Fruit fly (Drosophila melanogaster) whole organism, embryonic: ENCODE results near the gene Paf-AHalpha.
A peak's percentile ranks its signal among the peaks of the same experiment; 100 is the strongest.

Source experiments
- Ada2b ChIP-seq: fragments of 200-800 bp; sonication (Bioruptor generic); IDR thresholded peaks from 2 replicates; pipeline ENCODE4 v1.3.6; 2022; ENCODE audit warnings: missing biosample characterization, missing genetic modification characterization
- Adf1 ChIP-seq: fragments of 200-800 bp; sonication (Bioruptor generic); IDR thresholded peaks from 2 replicates; pipeline ENCODE4 v1.3.6; 2022; ENCODE audit warnings: missing biosample characterization, missing genetic modification characterization
- CG10431 ChIP-seq: fragments of 200-800 bp; sonication (Bioruptor generic); optimal IDR thresholded peaks from 3 replicates; lab custom pipeline; 2018; ENCODE audit warnings: missing biosample characterization, mild to moderate bottlenecking, missing genetic modification characterization
- CG11560 ChIP-seq: fragments of 200-800 bp; sonication (Bioruptor generic); IDR thresholded peaks from 3 replicates; pipeline ENCODE4 v1.3.6; 2022; ENCODE audit warnings: missing biosample characterization, missing genetic modification characterization
- CG12744 ChIP-seq: fragments of 200-800 bp; sonication (Bioruptor generic); optimal IDR thresholded peaks from 2 replicates; lab custom pipeline; 2016; ENCODE audit warnings: missing biosample characterization, missing genetic modification characterization
- CG13287 ChIP-seq: fragments of 200-800 bp; sonication (Bioruptor generic); IDR thresholded peaks from 2 replicates; pipeline ENCODE4 v1.3.6; 2022; ENCODE audit warnings: missing biosample characterization, missing genetic modification characterization; ENCODE audit not compliant: partially characterized antibody
- CG14050 ChIP-seq: fragments of 200-800 bp; sonication (Bioruptor generic); IDR thresholded peaks from 3 replicates; pipeline ENCODE4 v1.3.6; 2022; ENCODE audit warnings: missing biosample characterization, missing genetic modification characterization
- CG2202 ChIP-seq: fragments of 200-800 bp; sonication (Bioruptor generic); optimal IDR thresholded peaks from 2 replicates; lab custom pipeline; 2018; ENCODE audit warnings: missing biosample characterization, mild to moderate bottlenecking, missing genetic modification characterization
- CG3163 ChIP-seq: fragments of 200-800 bp; sonication (Bioruptor generic); optimal IDR thresholded peaks from 3 replicates; lab custom pipeline; 2016; ENCODE audit warnings: missing biosample characterization, missing genetic modification characterization
- CG32772 ChIP-seq: fragments of 200-800 bp; sonication (Bioruptor generic); IDR thresholded peaks from 2 replicates; pipeline ENCODE4 v1.3.6; 2022; ENCODE audit warnings: missing biosample characterization, missing genetic modification characterization
- CG33213 ChIP-seq: fragments of 200-800 bp; sonication (Bioruptor generic); optimal IDR thresholded peaks from 3 replicates; lab custom pipeline; 2016; ENCODE audit warnings: missing biosample characterization, missing genetic modification characterization
- CG34376 ChIP-seq: fragments of 200-800 bp; sonication (Bioruptor generic); optimal IDR thresholded peaks from 2 replicates; lab custom pipeline; 2018; ENCODE audit warnings: missing biosample characterization, mild to moderate bottlenecking, missing genetic modification characterization
- CG4854 ChIP-seq: fragments of 200-800 bp; sonication (Bioruptor generic); optimal IDR thresholded peaks from 2 replicates; lab custom pipeline; 2016; ENCODE audit warnings: missing biosample characterization, missing genetic modification characterization, inconsistent platforms
- CG7372 ChIP-seq: fragments of 200-800 bp; sonication (Bioruptor generic); IDR thresholded peaks from 2 replicates; pipeline ENCODE4 v1.3.6; 2022; ENCODE audit warnings: missing biosample characterization, missing genetic modification characterization
- CG7963 ChIP-seq: fragments of 200-800 bp; sonication (Bioruptor generic); IDR thresholded peaks from 3 replicates; pipeline ENCODE4 v1.3.6; 2022; ENCODE audit warnings: missing biosample characterization, missing genetic modification characterization; ENCODE audit not compliant: partially characterized antibody
- CG8765 ChIP-seq: fragments of 200-800 bp; sonication (Bioruptor generic); IDR thresholded peaks from 2 replicates; pipeline ENCODE4 v1.3.6; 2022; ENCODE audit warnings: missing biosample characterization, missing genetic modification characterization
- CG8924 ChIP-seq: fragments of 200-800 bp; optimal IDR thresholded peaks from 3 replicates; lab custom pipeline; 2019; ENCODE audit warnings: missing biosample characterization, mild to moderate bottlenecking, missing genetic modification characterization, moderate library complexity
- CG9932 ChIP-seq: fragments of 200-800 bp; sonication (Bioruptor generic); IDR thresholded peaks from 2 replicates; pipeline ENCODE4 v1.3.6; 2022; ENCODE audit warnings: missing biosample characterization, missing genetic modification characterization
- Dfd ChIP-seq, 2 experiments: fragments of >200 bp; optimal IDR thresholded peaks; 2 replicates each; lab custom pipeline; 2017; ENCODE audit warnings: missing biosample characterization in 2 of 2, missing genetic modification characterization in 2 of 2
- HLHmδ ChIP-seq: fragments of 200-800 bp; sonication (Bioruptor generic); optimal IDR thresholded peaks from 2 replicates; lab custom pipeline; 2018; ENCODE audit warnings: missing biosample characterization, mild to moderate bottlenecking, missing genetic modification characterization, moderate library complexity
- Jarid2 ChIP-seq: fragments of 200-800 bp; sonication (Bioruptor generic); optimal IDR thresholded peaks from 3 replicates; lab custom pipeline; 2017; ENCODE audit warnings: mild to moderate bottlenecking, missing biosample characterization, missing genetic modification reagents, missing genetic modification characterization
- Med ChIP-seq: fragments of 200-800 bp; sonication (Bioruptor generic); peaks from one replicate; lab custom pipeline; 2016; ENCODE audit warnings: missing biosample characterization, missing genetic modification characterization, mild to moderate bottlenecking, inconsistent platforms, moderate library complexity
- Nf-YB ChIP-seq: fragments of 200-800 bp; sonication (Bioruptor generic); optimal IDR thresholded peaks from 3 replicates; lab custom pipeline; 2019; ENCODE audit warnings: missing biosample characterization, mild to moderate bottlenecking, missing genetic modification characterization, moderate library complexity
- Pdp1 ChIP-seq, 2 experiments: fragments of 200-800 bp; sonication (Bioruptor generic); optimal IDR thresholded peaks; 3 replicates each; lab custom pipeline; 2016; ENCODE audit warnings: missing biosample characterization in 2 of 2, missing genetic modification characterization in 2 of 2, mild to moderate bottlenecking in 1 of 2, moderate library complexity in 1 of 2
- ato ChIP-seq: fragments of 200-800 bp; sonication (Bioruptor generic); IDR thresholded peaks from 2 replicates; pipeline ENCODE4 v1.3.6; 2022; ENCODE audit warnings: missing biosample characterization, missing genetic modification characterization; ENCODE audit not compliant: partially characterized antibody
- bbx ChIP-seq: fragments of 200-800 bp; sonication (Bioruptor generic); IDR thresholded peaks from 2 replicates; pipeline ENCODE4 v1.3.6; 2022; ENCODE audit warnings: missing biosample characterization, missing genetic modification characterization; ENCODE audit not compliant: partially characterized antibody
- bigmax ChIP-seq: fragments of 200-800 bp; sonication (Bioruptor generic); optimal IDR thresholded peaks from 2 replicates; lab custom pipeline; 2018; ENCODE audit warnings: missing biosample characterization, mild to moderate bottlenecking, missing genetic modification characterization
- chinmo ChIP-seq: fragments of 200-800 bp; sonication (Bioruptor generic); IDR thresholded peaks from 4 replicates; pipeline ENCODE4 v1.3.6; 2022; ENCODE audit warnings: missing biosample characterization, missing genetic modification characterization; ENCODE audit not compliant: partially characterized antibody
- corto ChIP-seq: fragments of 200-800 bp; sonication (Bioruptor generic); optimal IDR thresholded peaks from 2 replicates; lab custom pipeline; 2016; ENCODE audit warnings: missing biosample characterization, mild to moderate bottlenecking, missing genetic modification characterization, moderate library complexity
- ewg ChIP-seq: fragments of 200-800 bp; sonication (Bioruptor generic); optimal IDR thresholded peaks from 3 replicates; lab custom pipeline; 2017; ENCODE audit warnings: mild to moderate bottlenecking, missing biosample characterization, missing genetic modification reagents, missing genetic modification characterization
- gcm ChIP-seq: fragments of 200-800 bp; sonication (Bioruptor generic); optimal IDR thresholded peaks from 2 replicates; lab custom pipeline; 2019; ENCODE audit warnings: missing biosample characterization, mild to moderate bottlenecking, missing genetic modification characterization, moderate library complexity
- insv ChIP-seq, 2 experiments: fragments of 200-800 bp; sonication (Bioruptor generic); optimal IDR thresholded peaks; 3 replicates each; lab custom pipeline; 2016 to 2018; ENCODE audit warnings: missing biosample characterization in 2 of 2, missing genetic modification characterization in 2 of 2
- kay ChIP-seq: fragments of 200-800 bp; sonication (Bioruptor generic); optimal IDR thresholded peaks from 2 replicates; lab custom pipeline; 2016; ENCODE audit warnings: missing biosample characterization, missing genetic modification characterization
- kni ChIP-seq: fragments of 200-800 bp; sonication (Bioruptor generic); optimal IDR thresholded peaks from 3 replicates; lab custom pipeline; 2017; ENCODE audit warnings: mild to moderate bottlenecking, missing biosample characterization, missing genetic modification reagents, missing genetic modification characterization
- lab ChIP-seq: fragments of 200-800 bp; sonication (Bioruptor generic); optimal IDR thresholded peaks from 3 replicates; lab custom pipeline; 2017; ENCODE audit warnings: missing biosample characterization, missing genetic modification characterization, mild to moderate bottlenecking, moderate library complexity, missing genetic modification reagents
- lbe ChIP-seq: fragments of 200-800 bp; sonication (Bioruptor generic); optimal IDR thresholded peaks from 2 replicates; lab custom pipeline; 2016; ENCODE audit warnings: missing biosample characterization, mild to moderate bottlenecking, missing genetic modification characterization
- lola ChIP-seq, 3 experiments: fragments of >200 bp in 2 of 3; fragments of 200-800 bp in 1 of 3; sonication (Bioruptor generic) in 1 of 3; optimal IDR thresholded peaks; 2 replicates each; lab custom pipeline; 2017 to 2019; ENCODE audit warnings: missing biosample characterization in 3 of 3, missing genetic modification characterization in 3 of 3, mild to moderate bottlenecking in 1 of 3, moderate library complexity in 1 of 3
- mirr ChIP-seq: fragments of 200-800 bp; sonication (Bioruptor generic); optimal IDR thresholded peaks from 3 replicates; lab custom pipeline; 2018; ENCODE audit warnings: missing biosample characterization, mild to moderate bottlenecking, missing genetic modification characterization
- pan ChIP-seq, 4 experiments: fragments of >200 bp in 3 of 4; fragments of 200-800 bp in 1 of 4; sonication (Bioruptor generic) in 1 of 4; optimal IDR thresholded peaks in 3 of 4; IDR thresholded peaks in 1 of 4; 2 replicates each; pipeline versions ENCODE4 v1.3.6 to Lab custom; 2017 to 2022; ENCODE audit warnings: missing biosample characterization in 2 of 4, missing genetic modification characterization in 2 of 4, mixed read lengths in 1 of 4
- prd ChIP-seq, 3 experiments: fragments of >200 bp in 2 of 3; fragments of 200-800 bp in 1 of 3; sonication (Bioruptor generic) in 1 of 3; optimal IDR thresholded peaks in 2 of 3; IDR thresholded peaks in 1 of 3; 2 replicates in 2 of 3; 3 replicates in 1 of 3; pipeline versions ENCODE4 v1.3.6 to Lab custom; 2017 to 2022; ENCODE audit warnings: missing biosample characterization in 1 of 3, missing genetic modification characterization in 1 of 3
- sd ChIP-seq: fragments of 200-800 bp; sonication (Bioruptor generic); optimal IDR thresholded peaks from 3 replicates; lab custom pipeline; 2018; ENCODE audit warnings: missing biosample characterization, mild to moderate bottlenecking, missing genetic modification characterization, moderate library complexity
- shn ChIP-seq: fragments of 200-800 bp; sonication (Bioruptor generic); optimal IDR thresholded peaks from 3 replicates; lab custom pipeline; 2016; ENCODE audit warnings: missing biosample characterization, missing genetic modification characterization
- sqz ChIP-seq: fragments of 200-800 bp; sonication (Bioruptor generic); optimal IDR thresholded peaks from 3 replicates; lab custom pipeline; 2018; ENCODE audit warnings: missing biosample characterization, mild to moderate bottlenecking, missing genetic modification characterization
- vvl ChIP-seq: fragments of 200-800 bp; sonication (Bioruptor generic); IDR thresholded peaks from 2 replicates; pipeline ENCODE4 v1.3.6; 2022; ENCODE audit warnings: missing biosample characterization, missing genetic modification characterization
- zen ChIP-seq: fragments of 200-800 bp; sonication (Bioruptor generic); optimal IDR thresholded peaks from 3 replicates; lab custom pipeline; 2018; ENCODE audit warnings: missing biosample characterization, mild to moderate bottlenecking, missing genetic modification characterization, moderate library complexity

The Paf-AHalpha gene

dm6 chrX:15811666-15812614 lies 26.6 kb upstream of the Paf-AHalpha start (continued):
- peak; percentile 41 for TF ChIP-seq lab (GFP tag; lab: Kevin White, UChicago)
- TF ChIP-seq zen (tag; lab: Kevin White, UChicago) = no peak
- TF ChIP-seq sd (tag; lab: Kevin White, UChicago) = peak; percentile 79
- TF ChIP-seq Ada2b = no peak
- peak; percentile 13 for TF ChIP-seq Nf-YB (GFP tag; lab: Kevin White, UChicago)
- TF ChIP-seq CG4854 (GFP tag; lab: Kevin White, UChicago) = no peak
- no peak for TF ChIP-seq CG7372 (GFP tag; lab: Robert Waterston, UW)
- peak in 1 of 2 experiments; percentile 64 for TF ChIP-seq insv (GFP tag; optimal IDR thresholded peaks at IDR 0.05; lab: Kevin White, UChicago)
- TF ChIP-seq shn (GFP tag; lab: Kevin White, UChicago) = peak; percentile 2
- TF ChIP-seq bbx (GFP tag; lab: Robert Waterston, UW) = peak; percentile 12; the same call in 1 of the 2 replicates
- peak; percentile 32; the same call in 1 of the 2 replicates for TF ChIP-seq CG13287 (GFP tag; lab: Robert Waterston, UW)
- no peak for TF ChIP-seq CG14050
- TF ChIP-seq CG32772 = 0 out of 2 replicates have a peak, but pooled peaks have one; percentile 47
- peak in 1 of 2 experiments; percentile 37 for TF ChIP-seq Dfd (GFP tag; optimal IDR thresholded peaks at IDR 0.05; lab: Kevin White, UChicago)
- TF ChIP-seq CG3163 (GFP tag; lab: Kevin White, UChicago) = peak; percentile 67
- TF ChIP-seq CG9932 (GFP tag; lab: Robert Waterston, UW) = peak; percentile 34; the same call in 1 of the 2 replicates
- peak; percentile 76 for TF ChIP-seq CG10431
- TF ChIP-seq Pdp1 (GFP tag; optimal IDR thresholded peaks at IDR 0.05; lab: Kevin White, UChicago) = peak in 1 of 2 experiments; percentile 31
- TF ChIP-seq gcm (GFP tag; lab: Kevin White, UChicago) = peak; percentile 19
- peak; percentile 54 for TF ChIP-seq corto (GFP tag; lab: Kevin White, UChicago)
- no peak for TF ChIP-seq CG7963 (GFP tag; lab: Robert Waterston, UW)
- TF ChIP-seq lola (GFP tag; optimal IDR thresholded peaks at IDR 0.05; lab: Kevin White, UChicago) = peak in 1 of 3 experiments; percentile 61
- peak; percentile 98 for TF ChIP-seq kni
- peak; percentile 44 for TF ChIP-seq mirr (GFP tag; lab: Kevin White, UChicago)
- peak; percentile 45 for TF ChIP-seq kay
- TF ChIP-seq prd (optimal IDR thresholded peaks at IDR 0.05; lab: Kevin White, UChicago) = no peak
- 0 out of 3 replicates have a peak, but pooled peaks have one; percentile 16 for TF ChIP-seq prd (GFP tag; IDR thresholded peaks at IDR 0.05; lab: Robert Waterston, UW)
- peak; percentile 5 for TF ChIP-seq CG8924 (tag; lab: Kevin White, UChicago)
- TF ChIP-seq vvl (GFP tag; lab: Robert Waterston, UW) = no peak
- peak; percentile 9 for TF ChIP-seq HLHmδ (GFP tag; lab: Kevin White, UChicago)
- peak; percentile 49 for TF ChIP-seq Jarid2
- TF ChIP-seq chinmo (GFP tag; lab: Robert Waterston, UW) = peak; percentile 96
- no peak for TF ChIP-seq ato
- 0 out of 2 replicates have a peak, but pooled peaks have one; percentile 26 for TF ChIP-seq CG8765
- TF ChIP-seq lbe (GFP tag; lab: Kevin White, UChicago) = peak; percentile 48
- TF ChIP-seq CG2202 (tag; lab: Kevin White, UChicago) = no peak
- TF ChIP-seq CG33213 (GFP tag; lab: Kevin White, UChicago) = no peak
- TF ChIP-seq bigmax (GFP tag; lab: Kevin White, UChicago) = no peak
- peak; percentile 11 for TF ChIP-seq ewg (GFP tag; lab: Kevin White, UChicago)
- TF ChIP-seq CG34376 = peak; percentile 73
- TF ChIP-seq pan (optimal IDR thresholded peaks at IDR 0.05; lab: Kevin White, UChicago) = no peak
- TF ChIP-seq pan (GFP tag; optimal IDR thresholded peaks at IDR 0.05 in 1 of 2, IDR thresholded peaks at IDR 0.05 in 1 of 2) = peak in 1 of 2 experiments; percentile 26
- TF ChIP-seq Med = peak; percentile 32
- peak; percentile 90 for TF ChIP-seq Adf1 (GFP tag; lab: Robert Waterston, UW)
- no peak for TF ChIP-seq CG12744 (GFP tag; lab: Kevin White, UChicago)
- peak; percentile 44 for TF ChIP-seq sqz (GFP tag; lab: Kevin White, UChicago)
- no peak for TF ChIP-seq CG11560 (tag; lab: Robert Waterston, UW)
